Comparison of ENCODE assay signal across 1 worm cellular context in genomic region chrV:20416790-20417189, ce11.
TF ChIP-seq lines count a peak whose summit lies in the region.

No protein-coding gene starts in this region.

TF ChIP-seq in whole organism, L2 larva, 48 proteins besides CTCF, POLR2A, EP300 and RAD21 (continued from another document):
- no peak for TF ChIP-seq nhr-25 (tag; optimal IDR thresholded peaks at IDR 0.05; lab: Kevin White, UChicago)
- no peak for TF ChIP-seq C34F6.9 (tag; optimal IDR thresholded peaks at IDR 0.05; lab: Kevin White, UChicago)
- peak; percentile 19 for TF ChIP-seq fos-1 (tag; optimal IDR thresholded peaks at IDR 0.05; lab: Kevin White, UChicago)
TF ChIP-seq in whole organism, L2 larva: peak in this region for 3.
